Worm (Caenorhabditis elegans) whole organism, early embryonic: ENCODE results near the gene F14F8.8.

ENCODE experiments used
- F13C5.2 ChIP-seq: sonication (generic microtip); optimal IDR thresholded peaks from 2 replicates; lab custom pipeline; 2017; ENCODE audit warnings: mild to moderate bottlenecking, missing genetic modification characterization, inconsistent platforms, missing compliant biosample characterization
- ama-1 ChIP-seq: fragments of 150-350 bp; optimal IDR thresholded peaks from 2 replicates; lab custom pipeline; 2014
- ceh-36 ChIP-seq: sonication (generic microtip); optimal IDR thresholded peaks from 2 replicates; lab custom pipeline; 2016; ENCODE audit warnings: missing genetic modification characterization, inconsistent platforms, missing compliant biosample characterization
- hmg-4 ChIP-seq: fragments of 200-800 bp; sonication (Bioruptor generic); optimal IDR thresholded peaks from 2 replicates; lab custom pipeline; 2018; ENCODE audit warnings: mild to moderate bottlenecking, missing genetic modification characterization, missing compliant biosample characterization

ce11 chrV:16645201-16645940 is 26.7 kb downstream of the F14F8.8 start, which contains the start of gene W06G6.17:
- TF ChIP-seq F13C5.2 (tag; lab: Kevin White, UChicago): no peak
- TF ChIP-seq hmg-4 (GFP tag; lab: Kevin White, UChicago): no peak
- TF ChIP-seq ama-1: no peak
- TF ChIP-seq ceh-36 (tag; lab: Kevin White, UChicago): no peak
